Worm (Caenorhabditis elegans): ENCODE measurements around the gene pax-1.
A peak's percentile ranks its signal among the peaks of the same experiment; 100 is the strongest.

The pax-1 gene

DNA sequence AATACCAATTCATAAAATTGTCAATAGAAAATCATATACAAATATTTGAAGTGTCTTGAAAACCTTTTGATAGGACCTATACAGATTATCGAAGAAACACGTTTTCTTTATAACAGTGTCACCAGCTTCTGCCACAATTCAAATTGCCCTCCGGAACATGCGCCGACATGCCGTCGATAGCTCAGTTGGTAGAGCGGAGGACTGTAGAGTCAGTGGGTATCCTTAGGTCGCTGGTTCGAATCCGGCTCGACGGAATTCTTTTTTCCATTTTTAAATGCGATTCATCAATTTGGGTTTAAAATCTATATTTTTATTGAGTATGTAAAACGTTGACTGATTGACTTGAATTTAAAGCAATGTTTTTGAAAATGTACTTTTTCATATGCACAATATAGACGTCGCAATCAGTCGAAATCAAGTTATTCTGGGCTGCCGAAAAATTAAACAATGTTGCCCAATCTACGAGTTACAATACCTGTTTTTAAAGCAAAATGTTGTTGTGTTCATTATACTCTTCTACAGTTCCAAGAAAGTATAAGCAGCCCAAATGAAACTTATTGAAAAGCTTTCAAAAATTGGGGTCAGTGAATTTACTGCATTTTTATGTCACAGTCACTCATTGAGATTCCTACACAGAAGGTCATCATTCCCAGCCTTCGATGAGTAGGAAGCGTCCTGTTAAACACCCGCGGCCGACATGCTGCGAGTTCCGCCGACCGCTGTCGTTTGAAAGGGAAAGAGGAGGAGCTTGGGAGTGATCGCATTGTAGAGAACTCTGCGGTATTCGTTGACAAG, 22.8 kb downstream of the pax-1 start (continued):
- peak; percentile 61 for TF ChIP-seq lin-13 (GFP tag; optimal IDR thresholded peaks at IDR 0.05)
- no peak for TF ChIP-seq hlh-17 (GFP tag; optimal IDR thresholded peaks at IDR 0.05; ENCODE audit: borderline replicate concordance)
- no peak for TF ChIP-seq ceh-90 (tag; optimal IDR thresholded peaks at IDR 0.05)
- TF ChIP-seq nhr-237 (tag; optimal IDR thresholded peaks at IDR 0.05), result no peak
- TF ChIP-seq alr-1 (tag; optimal IDR thresholded peaks at IDR 0.05; ENCODE audit: borderline replicate concordance), result no peak
- TF ChIP-seq nhr-77 (tag; optimal IDR thresholded peaks at IDR 0.05), result peak; percentile 79
- peak; percentile 81 for TF ChIP-seq lin-39 (tag; optimal IDR thresholded peaks at IDR 0.05)
- no peak for TF ChIP-seq fkh-8 (tag; optimal IDR thresholded peaks at IDR 0.05)
- no peak for TF ChIP-seq ets-5 (GFP tag; IDR thresholded peaks at IDR 0.05)
- TF ChIP-seq ztf-4 (tag; optimal IDR thresholded peaks at IDR 0.05), result peak; percentile 24
- TF ChIP-seq mab-9 (GFP tag; IDR thresholded peaks at IDR 0.05), result 0 out of 2 replicates have a peak, but pooled peaks have one; percentile 26
- TF ChIP-seq nhr-19 (GFP tag; conservative IDR thresholded peaks at IDR 0.05), result peak; percentile 88
- TF ChIP-seq egl-13 (tag; optimal IDR thresholded peaks at IDR 0.05), result no peak
- peak in 1 of 2 experiments; percentile 9 for TF ChIP-seq mdl-1 (tag; optimal IDR thresholded peaks at IDR 0.05)
- peak; percentile 92 for TF ChIP-seq nhr-85 (tag)
- TF ChIP-seq tbx-2 (tag; optimal IDR thresholded peaks at IDR 0.05), result peak; percentile 59
- TF ChIP-seq C16A3.4 (tag; optimal IDR thresholded peaks at IDR 0.05), result peak; percentile 13
- TF ChIP-seq sup-37 (GFP tag; optimal IDR thresholded peaks at IDR 0.05), result peak; percentile 34
- TF ChIP-seq dpl-1 (GFP tag; optimal IDR thresholded peaks at IDR 0.05), result peak in 2 of 3 experiments; percentile 19 to 24
- peak in 3 of 6 experiments; percentile 50 to 76 (median 67) for TF ChIP-seq elt-3 (tag; optimal IDR thresholded peaks at IDR 0.05)
- TF ChIP-seq lin-15B (tag; optimal IDR thresholded peaks at IDR 0.05), result no peak
- no peak for TF ChIP-seq pag-3 (tag; optimal IDR thresholded peaks at IDR 0.05; ENCODE audit: borderline replicate concordance, insufficient read depth)
- peak; percentile 58 for TF ChIP-seq zip-4 (GFP tag; optimal IDR thresholded peaks at IDR 0.05)
- TF ChIP-seq ama-1 (optimal IDR thresholded peaks at IDR 0.05), result peak; percentile 90
- peak; percentile 18 for TF ChIP-seq fkh-4 (tag; optimal IDR thresholded peaks at IDR 0.05; ENCODE audit: borderline replicate concordance)
- peak; percentile 95 for TF ChIP-seq rnt-1 (tag; optimal IDR thresholded peaks at IDR 0.05)
- no peak for TF ChIP-seq nhr-28 (tag; optimal IDR thresholded peaks at IDR 0.05)
- TF ChIP-seq nhr-84 (tag; optimal IDR thresholded peaks at IDR 0.05), result no peak
- TF ChIP-seq tlp-1 (tag; optimal IDR thresholded peaks at IDR 0.05), result no peak
- no peak for TF ChIP-seq ces-1 (GFP tag; optimal IDR thresholded peaks at IDR 0.05)
- peak; percentile 96 for TF ChIP-seq nhr-90 (tag; optimal IDR thresholded peaks at IDR 0.05; ENCODE audit: poor library complexity)
- no peak for TF ChIP-seq nhr-12 (tag; optimal IDR thresholded peaks at IDR 0.05)
- TF ChIP-seq pqm-1 (tag; optimal IDR thresholded peaks at IDR 0.05), result no peak
- TF ChIP-seq isw-1 (GFP tag; IDR thresholded peaks at IDR 0.05), result no peak
- peak; percentile 84 for TF ChIP-seq nhr-20 (tag; optimal IDR thresholded peaks at IDR 0.05)
- no peak for TF ChIP-seq skn-1 (tag; optimal IDR thresholded peaks at IDR 0.05)
- peak; percentile 90 for TF ChIP-seq nhr-47 (tag; optimal IDR thresholded peaks at IDR 0.05)
- TF ChIP-seq unc-62 (GFP tag; optimal IDR thresholded peaks at IDR 0.05), result no peak
- no peak for TF ChIP-seq sptf-1 (tag; optimal IDR thresholded peaks at IDR 0.05)
- peak; percentile 99 for TF ChIP-seq snpc-4 (tag; optimal IDR thresholded peaks at IDR 0.05)
- no peak for TF ChIP-seq C34B4.2 (tag; optimal IDR thresholded peaks at IDR 0.05)
- TF ChIP-seq lir-3 (tag; optimal IDR thresholded peaks at IDR 0.05; ENCODE audit: poor library complexity), result peak; percentile 23
- peak; percentile 18 to 70 for TF ChIP-seq lsy-2 (tag; optimal IDR thresholded peaks at IDR 0.05)
- TF ChIP-seq hlh-4 (tag; optimal IDR thresholded peaks at IDR 0.05), result no peak
- no peak for TF ChIP-seq zag-1 (tag; optimal IDR thresholded peaks at IDR 0.05)
- TF ChIP-seq vab-15 (tag; optimal IDR thresholded peaks at IDR 0.05), result no peak
- peak; percentile 68 for TF ChIP-seq mep-1 (tag; optimal IDR thresholded peaks at IDR 0.05)
- peak; percentile 62 for TF ChIP-seq xbp-1 (tag; optimal IDR thresholded peaks at IDR 0.05)
- TF ChIP-seq nhr-11 (tag; optimal IDR thresholded peaks at IDR 0.05), result no peak
- no peak for TF ChIP-seq pax-3 (tag; optimal IDR thresholded peaks at IDR 0.05)
- TF ChIP-seq blmp-1 (tag; optimal IDR thresholded peaks at IDR 0.05), result no peak

Measured in whole organism, L1 larva.